Worm (Caenorhabditis elegans): ENCODE measurements around the gene cdc-42.

ce11 chrII:7631677-7632210 is 15.5 kb downstream of the cdc-42 start:
- TF ChIP-seq ama-1 (optimal IDR thresholded peaks at IDR 0.05) (no peak), nhr-28 (tag; optimal IDR thresholded peaks at IDR 0.05) (no peak), aly-2 (tag; optimal IDR thresholded peaks at IDR 0.05) (no peak), R02D3.7 (tag; optimal IDR thresholded peaks at IDR 0.05) (no peak)

Data from whole organism, L3 larva.